Worm (Caenorhabditis elegans): Measurements from ENCODE around the gene spe-42.

- TF ChIP-seq hlh-30 (tag; optimal IDR thresholded peaks at IDR 0.05; ENCODE audit: insufficient read depth) (no peak), tbx-7 (tag; optimal IDR thresholded peaks at IDR 0.05) (no peak)
Observed at ce11 chrV:11758635-11759034, 21.8 kb upstream of the spe-42 start, which contains the start of gene T04F3.3.

Measured in whole organism, late embryonic.